Fruit fly (Drosophila melanogaster) whole organism, pupa: ENCODE data around the gene CG31937.
A peak's percentile ranks its signal among the peaks of the same experiment; 100 is the strongest.

Source experiments
- CG10348 ChIP-seq: fragments of 200-800 bp; sonication (Bioruptor generic); IDR thresholded peaks from 2 replicates; pipeline ENCODE4 v1.3.6; 2022; ENCODE audit warnings: missing biosample characterization, missing genetic modification characterization
- CG12605 ChIP-seq: fragments of 200-800 bp; sonication (Bioruptor generic); IDR thresholded peaks from 2 replicates; pipeline ENCODE4 v1.3.6; 2022; ENCODE audit warnings: missing biosample characterization, missing genetic modification characterization
- CG13204 ChIP-seq: fragments of 200-800 bp; sonication (Bioruptor generic); optimal IDR thresholded peaks from 2 replicates; lab custom pipeline; 2018; ENCODE audit warnings: missing biosample characterization, mild to moderate bottlenecking, missing genetic modification characterization, moderate library complexity
- CG15710 ChIP-seq: fragments of 200-800 bp; sonication (Bioruptor generic); optimal IDR thresholded peaks from 2 replicates; lab custom pipeline; 2018; ENCODE audit warnings: missing biosample characterization, mild to moderate bottlenecking, missing genetic modification characterization, moderate library complexity
- CG32121 ChIP-seq: fragments of 200-800 bp; sonication (Bioruptor generic); IDR thresholded peaks from 2 replicates; pipeline ENCODE4 v1.3.6; 2022; ENCODE audit warnings: missing biosample characterization, missing genetic modification characterization
- CG4496 ChIP-seq: fragments of 200-800 bp; sonication (Bioruptor generic); IDR thresholded peaks from 3 replicates; pipeline ENCODE4 v1.3.6; 2022; ENCODE audit warnings: missing biosample characterization, missing genetic modification characterization
- CG8159 ChIP-seq: fragments of 200-800 bp; sonication (Bioruptor generic); optimal IDR thresholded peaks from 3 replicates; lab custom pipeline; 2018; ENCODE audit warnings: missing biosample characterization, mild to moderate bottlenecking, missing genetic modification characterization, moderate library complexity
- CG8301 ChIP-seq: fragments of 200-800 bp; sonication (Bioruptor generic); optimal IDR thresholded peaks from 2 replicates; lab custom pipeline; 2018; ENCODE audit warnings: missing biosample characterization, mild to moderate bottlenecking, missing genetic modification characterization
- D1 ChIP-seq: fragments of 200-800 bp; sonication (Bioruptor generic); optimal IDR thresholded peaks from 2 replicates; lab custom pipeline; 2018; ENCODE audit warnings: missing biosample characterization, mild to moderate bottlenecking, missing genetic modification characterization, moderate library complexity
- Pif1B ChIP-seq: fragments of 200-800 bp; sonication (Bioruptor generic); optimal IDR thresholded peaks from 3 replicates; lab custom pipeline; 2016; ENCODE audit warnings: missing biosample characterization, missing genetic modification characterization

DNA sequence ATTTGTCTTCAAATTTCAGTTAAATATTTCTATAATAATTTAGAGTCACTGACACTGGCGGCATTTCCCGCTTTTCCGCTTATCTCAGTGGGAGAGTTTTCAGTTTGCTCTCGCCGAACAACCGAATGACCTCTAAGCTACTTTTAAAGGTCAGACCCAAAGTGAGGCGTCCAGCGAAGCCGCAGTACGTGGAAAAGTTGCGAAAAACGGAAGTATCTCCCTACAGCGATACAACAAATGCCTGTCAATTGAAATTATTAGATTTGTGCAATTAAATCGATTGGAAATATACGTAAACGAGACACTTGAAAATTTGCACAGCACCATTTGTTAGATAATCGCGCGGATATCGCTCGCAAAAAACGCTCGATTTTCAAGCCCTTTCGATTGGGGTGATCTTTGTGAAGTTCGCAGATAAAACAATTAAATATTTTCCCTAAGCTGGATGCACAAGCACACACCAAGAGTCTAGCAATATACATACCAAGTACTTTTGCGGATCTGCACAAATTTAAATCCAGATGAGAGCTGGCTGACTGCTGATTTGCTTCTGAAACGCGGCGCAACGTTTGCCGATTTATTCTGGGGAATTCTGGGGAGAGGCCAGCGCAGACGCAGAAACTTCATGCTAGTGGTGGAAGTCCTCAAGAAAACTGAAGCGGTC lies 2.4 kb upstream of the CG31937 start:
- TF ChIP-seq CG8159 (peak; percentile 97), CG32121 (GFP tag; lab: Robert Waterston, UW) (no peak), CG4496 (GFP tag; lab: Robert Waterston, UW) (no peak), CG13204 (GFP tag; lab: Kevin White, UChicago) (no peak), CG12605 (GFP tag; lab: Robert Waterston, UW) (no peak), CG15710 (tag; lab: Kevin White, UChicago) (no peak), CG8301 (tag; lab: Kevin White, UChicago) (no peak), Pif1B (GFP tag; lab: Kevin White, UChicago) (no peak), D1 (tag; lab: Kevin White, UChicago) (no peak), CG10348 (GFP tag; lab: Robert Waterston, UW) (no peak)
